Worm (Caenorhabditis elegans) whole organism, L4 larva: ENCODE data around the gene adt-1.

Source experiments
- D1046.2 ChIP-seq: fragments of 200-800 bp; sonication (Bioruptor generic); IDR thresholded peaks from 2 replicates; pipeline ENCODE4 v1.3.6; 2022; ENCODE audit warnings: missing genetic modification characterization, missing compliant biosample characterization
- Y105C5A.15 ChIP-seq: fragments of 200-800 bp; sonication (Bioruptor generic); IDR thresholded peaks from 2 replicates; pipeline ENCODE4 v1.3.6; 2022; ENCODE audit warnings: missing genetic modification characterization, missing compliant biosample characterization
- Y48G9A.11 ChIP-seq: fragments of 200-800 bp; sonication (Bioruptor generic); IDR thresholded peaks from 2 replicates; pipeline ENCODE4 v1.3.6; 2022; ENCODE audit warnings: missing genetic modification reagents, missing genetic modification characterization, missing compliant biosample characterization
- ZK546.5 ChIP-seq, 2 experiments: sonication (generic microtip); optimal IDR thresholded peaks; 2 replicates each; lab custom pipeline; 2017; ENCODE audit warnings: missing biosample characterization in 2 of 2, missing genetic modification characterization in 2 of 2
- aha-1 ChIP-seq: fragments of 150-350 bp; peaks from one replicate; lab custom pipeline; 2014; ENCODE audit warnings: missing biosample characterization, missing genetic modification characterization
- arid-1 ChIP-seq: fragments of 200-800 bp; sonication (Bioruptor generic); conservative IDR thresholded peaks from 2 replicates; pipeline ENCODE4 v1.3.6; 2022; ENCODE audit warnings: missing genetic modification reagents, missing genetic modification characterization, missing compliant biosample characterization
- attf-4 ChIP-seq: sonication (generic microtip); optimal IDR thresholded peaks from 3 replicates; lab custom pipeline; 2017; ENCODE audit warnings: missing biosample characterization, missing genetic modification characterization
- ceh-20 ChIP-seq: fragments of 200-800 bp; sonication (Bioruptor generic); IDR thresholded peaks from 2 replicates; pipeline ENCODE4 v1.3.6; 2022; ENCODE audit warnings: missing genetic modification reagents, missing genetic modification characterization, missing compliant biosample characterization
- ceh-62 ChIP-seq: sonication (generic microtip); optimal IDR thresholded peaks from 2 replicates; lab custom pipeline; 2017; ENCODE audit warnings: missing biosample characterization, missing genetic modification characterization
- ceh-82 ChIP-seq: sonication (generic microtip); optimal IDR thresholded peaks from 2 replicates; lab custom pipeline; 2017; ENCODE audit warnings: missing biosample characterization, missing genetic modification characterization
- daf-12 ChIP-seq: fragments of 150-350 bp; optimal IDR thresholded peaks from 2 replicates; lab custom pipeline; 2014; ENCODE audit warnings: missing biosample characterization, missing genetic modification reagents, missing genetic modification characterization
- daf-16 ChIP-seq, 3 experiments: sonication (generic microtip); optimal IDR thresholded peaks; 2 replicates each; lab custom pipeline; 2016 to 2017; ENCODE audit warnings: missing genetic modification characterization in 3 of 3, missing genetic modification reagents in 3 of 3, mild to moderate bottlenecking in 2 of 3, missing compliant biosample characterization in 2 of 3, missing biosample characterization in 1 of 3, moderate library complexity in 1 of 3
- daf-8 ChIP-seq: fragments of 200-800 bp; sonication (Bioruptor generic); IDR thresholded peaks from 2 replicates; pipeline ENCODE4 v1.3.6; 2022; ENCODE audit warnings: missing genetic modification characterization, missing compliant biosample characterization
- dmd-6 ChIP-seq: fragments of 200-800 bp; sonication (Bioruptor generic); IDR thresholded peaks from 2 replicates; pipeline ENCODE4 v1.3.6; 2022; ENCODE audit warnings: missing genetic modification reagents, missing genetic modification characterization, missing compliant biosample characterization
- dpl-1 ChIP-seq: fragments of 150-350 bp; optimal IDR thresholded peaks from 2 replicates; lab custom pipeline; 2014; ENCODE audit warnings: missing biosample characterization, missing genetic modification reagents, missing genetic modification characterization
- dve-1 ChIP-seq: sonication (generic microtip); optimal IDR thresholded peaks from 2 replicates; lab custom pipeline; 2017; ENCODE audit warnings: antibody characterized with exemption, mild to moderate bottlenecking, missing genetic modification characterization, missing compliant biosample characterization; ENCODE audit not compliant: insufficient read depth
- egl-27 ChIP-seq: sonication (generic microtip); optimal IDR thresholded peaks from 3 replicates; lab custom pipeline; 2017; ENCODE audit warnings: missing biosample characterization, missing genetic modification reagents, missing genetic modification characterization
- hmg-1.1 ChIP-seq: fragments of 200-800 bp; sonication (Bioruptor generic); IDR thresholded peaks from 2 replicates; pipeline ENCODE4 v1.3.6; 2022; ENCODE audit warnings: missing genetic modification reagents, missing genetic modification characterization, missing compliant biosample characterization
- jun-1 ChIP-seq: fragments of 150-350 bp; optimal IDR thresholded peaks from 2 replicates; lab custom pipeline; 2014; ENCODE audit warnings: missing biosample characterization, missing genetic modification reagents, missing genetic modification characterization
- lim-7 ChIP-seq: fragments of 200-800 bp; sonication (Bioruptor generic); IDR thresholded peaks from 2 replicates; pipeline ENCODE4 v1.3.6; 2022; ENCODE audit warnings: missing genetic modification characterization, missing compliant biosample characterization
- lin-29 ChIP-seq: fragments of 200-800 bp; sonication (Bioruptor generic); IDR thresholded peaks from 2 replicates; pipeline ENCODE4 v1.3.6; 2022; ENCODE audit warnings: missing genetic modification reagents, missing genetic modification characterization, missing compliant biosample characterization
- lir-3 ChIP-seq: sonication (generic microtip); optimal IDR thresholded peaks from 2 replicates; lab custom pipeline; 2016; ENCODE audit warnings: mild to moderate bottlenecking, missing genetic modification characterization, missing compliant biosample characterization
- mes-2 ChIP-seq: sonication (generic microtip); optimal IDR thresholded peaks from 2 replicates; lab custom pipeline; 2016; ENCODE audit warnings: missing genotype, mild to moderate bottlenecking, missing genetic modification characterization, missing compliant biosample characterization; ENCODE audit not compliant: poor library complexity, severe bottlenecking
- mxl-2 ChIP-seq: fragments of 200-800 bp; sonication (Bioruptor generic); conservative IDR thresholded peaks from 2 replicates; pipeline ENCODE4 v1.3.6; 2022; ENCODE audit warnings: missing genetic modification reagents, missing genetic modification characterization, missing compliant biosample characterization
- nhr-10 ChIP-seq: fragments of 150-350 bp; optimal IDR thresholded peaks from 2 replicates; lab custom pipeline; 2014; ENCODE audit warnings: missing biosample characterization, missing genetic modification characterization
- nhr-102 ChIP-seq: sonication (generic microtip); optimal IDR thresholded peaks from 2 replicates; lab custom pipeline; 2016; ENCODE audit warnings: mild to moderate bottlenecking, missing genetic modification characterization, moderate library complexity, missing compliant biosample characterization
- nhr-42 ChIP-seq: fragments of 200-800 bp; sonication (Bioruptor generic); IDR thresholded peaks from 2 replicates; pipeline ENCODE4 v1.3.6; 2022; ENCODE audit warnings: missing genetic modification characterization, missing compliant biosample characterization
- nhr-6 ChIP-seq: fragments of 150-350 bp; optimal IDR thresholded peaks from 2 replicates; lab custom pipeline; 2014; ENCODE audit warnings: missing biosample characterization, missing genetic modification characterization
- pha-4 ChIP-seq, 2 experiments: fragments of 150-350 bp in 1 of 2; fragments of 200-800 bp in 1 of 2; sonication (Bioruptor generic) in 1 of 2; IDR thresholded peaks in 1 of 2; optimal IDR thresholded peaks in 1 of 2; 2 replicates each; pipeline versions ENCODE4 v1.3.6 to Lab custom; 2014 to 2022; ENCODE audit warnings: missing genetic modification characterization in 2 of 2, missing genetic modification reagents in 2 of 2, missing biosample characterization in 1 of 2, missing compliant biosample characterization in 1 of 2
- pqm-1 ChIP-seq: sonication (generic microtip); optimal IDR thresholded peaks from 2 replicates; lab custom pipeline; 2017; ENCODE audit warnings: missing biosample characterization, missing genetic modification characterization
- rbr-2 ChIP-seq: sonication (generic microtip); optimal IDR thresholded peaks from 2 replicates; lab custom pipeline; 2016; ENCODE audit warnings: missing genotype, missing genetic modification characterization, missing compliant biosample characterization
- saeg-2 ChIP-seq: fragments of 200-800 bp; sonication (Bioruptor generic); IDR thresholded peaks from 2 replicates; pipeline ENCODE4 v1.3.6; 2022; ENCODE audit warnings: missing genetic modification reagents, missing genetic modification characterization, missing compliant biosample characterization
- set-16 ChIP-seq: fragments of 200-800 bp; sonication (Bioruptor generic); IDR thresholded peaks from 2 replicates; pipeline ENCODE4 v1.3.6; 2022; ENCODE audit warnings: missing genetic modification reagents, missing genetic modification characterization, missing compliant biosample characterization
- snpc-1.2 ChIP-seq: fragments of 200-800 bp; sonication (Bioruptor generic); IDR thresholded peaks from 2 replicates; pipeline ENCODE4 v1.3.6; 2022; ENCODE audit warnings: missing genetic modification reagents, missing genetic modification characterization, missing compliant biosample characterization
- spr-1 ChIP-seq: sonication (generic microtip); optimal IDR thresholded peaks from 2 replicates; lab custom pipeline; 2016; ENCODE audit warnings: mild to moderate bottlenecking, missing genetic modification characterization, missing compliant biosample characterization
- tag-97 ChIP-seq: fragments of 200-800 bp; sonication (Bioruptor generic); IDR thresholded peaks from 2 replicates; pipeline ENCODE4 v1.3.6; 2022; ENCODE audit warnings: missing genetic modification characterization, missing compliant biosample characterization
- unc-39 ChIP-seq: sonication (generic microtip); optimal IDR thresholded peaks from 2 replicates; lab custom pipeline; 2017; ENCODE audit warnings: missing biosample characterization, missing genetic modification characterization
- zag-1 ChIP-seq: fragments of 150-350 bp; optimal IDR thresholded peaks from 2 replicates; lab custom pipeline; 2014; ENCODE audit warnings: missing biosample characterization, missing genetic modification characterization

Gene adt-1

DNA sequence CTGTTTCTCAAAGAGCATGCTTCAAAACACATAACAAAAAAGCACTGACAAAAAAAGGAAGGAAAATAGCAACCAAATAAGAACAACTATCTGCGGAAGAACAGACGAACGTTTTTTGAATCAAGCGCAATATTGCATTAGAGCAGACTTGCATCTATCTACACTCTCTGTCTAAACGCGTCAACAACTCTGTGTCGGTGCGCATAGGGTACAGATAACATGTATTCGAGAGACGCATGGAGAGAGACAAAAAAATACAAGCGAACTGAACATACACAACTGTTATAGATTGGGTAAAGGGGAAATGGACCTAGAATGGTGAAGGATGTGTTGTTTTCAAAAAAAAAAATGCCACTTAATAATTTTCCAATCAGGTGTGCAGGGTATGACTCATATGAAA lies 43.6 kb upstream of the adt-1 start (continued):
- no peak for TF ChIP-seq ceh-20 (GFP tag; lab: Robert Waterston, UW)
- no peak for TF ChIP-seq Y105C5A.15 (GFP tag; lab: Robert Waterston, UW)
- TF ChIP-seq lir-3 (tag; lab: Kevin White, UChicago), result no peak
- no peak for TF ChIP-seq unc-39 (tag; lab: Kevin White, UChicago)
- TF ChIP-seq ZK546.5 (tag; optimal IDR thresholded peaks at IDR 0.05; lab: Kevin White, UChicago), result no peak
- peak; percentile 56 for TF ChIP-seq rbr-2 (tag; lab: Kevin White, UChicago)
- TF ChIP-seq daf-16 (GFP tag; optimal IDR thresholded peaks at IDR 0.05; lab: Kevin White, UChicago), result no peak
- peak; percentile 98 for TF ChIP-seq daf-16 (tag; optimal IDR thresholded peaks at IDR 0.05; lab: Kevin White, UChicago)
- peak; percentile 79 for TF ChIP-seq mes-2 (tag; lab: Kevin White, UChicago)
- TF ChIP-seq nhr-6 (tag; lab: Kevin White, UChicago), result peak; percentile 82
- no peak for TF ChIP-seq nhr-10 (tag; lab: Kevin White, UChicago)
- no peak for TF ChIP-seq egl-27 (tag; lab: Kevin White, UChicago)
- peak; percentile 54 for TF ChIP-seq dmd-6 (GFP tag; lab: Robert Waterston, UW)
- TF ChIP-seq jun-1 (tag; lab: Kevin White, UChicago), result no peak
- TF ChIP-seq lim-7, result no peak
- TF ChIP-seq dve-1 (tag; lab: Kevin White, UChicago), result peak; percentile 88
- peak; percentile 45 for TF ChIP-seq pqm-1 (tag; lab: Kevin White, UChicago)
- TF ChIP-seq dpl-1 (GFP tag; lab: Kevin White, UChicago), result peak; percentile 72
- TF ChIP-seq, all 104 proteins: peak for 27

DNA sequence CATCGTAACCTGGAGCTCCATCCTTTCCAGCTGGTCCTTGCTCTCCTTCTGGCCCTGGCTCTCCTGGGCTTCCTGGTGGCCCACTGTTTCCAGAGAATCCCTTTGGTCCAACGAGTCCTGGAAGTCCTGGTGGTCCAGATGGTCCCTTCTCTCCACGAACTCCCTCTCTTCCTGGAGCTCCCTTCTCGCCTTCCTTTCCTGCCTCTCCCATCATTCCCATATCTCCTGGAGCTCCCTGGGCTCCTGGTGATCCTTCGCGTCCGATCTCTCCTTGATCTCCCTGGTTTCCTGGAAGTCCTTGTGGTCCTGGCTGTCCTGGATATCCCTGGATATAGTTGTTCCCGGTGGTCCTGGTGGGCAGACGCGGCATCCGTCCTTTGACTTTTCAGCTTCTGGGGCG lies 42.4 kb upstream of the adt-1 start:
- TF ChIP-seq dmd-6 (GFP tag; lab: Robert Waterston, UW) (no peak), nhr-42 (GFP tag; lab: Robert Waterston, UW) (no peak), snpc-1.2 (no peak), saeg-2 (no peak), daf-16 (GFP tag; optimal IDR thresholded peaks at IDR 0.05; lab: Kevin White, UChicago) (no peak), daf-16 (tag; optimal IDR thresholded peaks at IDR 0.05; lab: Kevin White, UChicago) (no peak), nhr-6 (tag; lab: Kevin White, UChicago) (no peak), arid-1 (GFP tag; lab: Robert Waterston, UW) (no peak), Y48G9A.11 (no peak), unc-39 (tag; lab: Kevin White, UChicago) (no peak), ceh-82 (no peak), dpl-1 (GFP tag; lab: Kevin White, UChicago) (no peak), tag-97 (GFP tag; lab: Robert Waterston, UW) (no peak), spr-1 (tag; lab: Kevin White, UChicago) (no peak), set-16 (GFP tag; lab: Robert Waterston, UW) (peak; percentile 91), hmg-1.1 (no peak), lim-7 (0 out of 2 replicates have a peak, but pooled peaks have one; percentile 4), zag-1 (tag; lab: Kevin White, UChicago) (no peak), daf-12 (tag; lab: Kevin White, UChicago) (no peak), D1046.2 (GFP tag; lab: Robert Waterston, UW) (0 out of 2 replicates have a peak, but pooled peaks have one; percentile 26), nhr-102 (no peak), lin-29 (GFP tag; lab: Robert Waterston, UW) (no peak), mxl-2 (no peak), ceh-62 (tag; lab: Kevin White, UChicago) (no peak), attf-4 (tag; lab: Kevin White, UChicago) (no peak)

DNA sequence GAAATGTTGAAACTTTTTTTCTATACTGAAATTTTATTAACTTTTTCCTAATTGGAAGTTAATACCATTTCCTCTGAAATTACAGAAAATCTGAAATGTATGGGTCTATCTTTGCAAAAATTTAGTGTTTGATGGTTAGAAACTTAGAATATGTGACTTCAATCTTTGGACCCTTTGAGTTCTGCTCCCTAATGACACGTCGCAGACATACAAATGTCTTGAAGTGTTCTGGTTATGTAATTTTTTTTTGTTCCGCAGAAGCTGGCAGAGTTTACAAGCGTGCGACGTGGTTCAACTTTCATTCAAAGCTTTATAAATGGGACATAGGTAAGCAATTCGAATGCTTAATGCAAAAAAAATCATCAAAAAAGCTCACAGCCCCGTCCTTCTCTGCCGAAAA lies 40.7 kb upstream of the adt-1 start:
- TF ChIP-seq aha-1 (tag; lab: Kevin White, UChicago) (peak; percentile 94), lir-3 (tag; lab: Kevin White, UChicago) (no peak), daf-8 (GFP tag; lab: Robert Waterston, UW) (no peak), pha-4 (GFP tag; IDR thresholded peaks at IDR 0.05; lab: Robert Waterston, UW) (no peak), pha-4 (tag; optimal IDR thresholded peaks at IDR 0.05; lab: Kevin White, UChicago) (no peak)
- TF ChIP-seq, all 104 proteins: peak for 1
